Fruit fly (Drosophila melanogaster): Measurements from ENCODE around the gene CG9008.

Gene CG9008

DNA sequence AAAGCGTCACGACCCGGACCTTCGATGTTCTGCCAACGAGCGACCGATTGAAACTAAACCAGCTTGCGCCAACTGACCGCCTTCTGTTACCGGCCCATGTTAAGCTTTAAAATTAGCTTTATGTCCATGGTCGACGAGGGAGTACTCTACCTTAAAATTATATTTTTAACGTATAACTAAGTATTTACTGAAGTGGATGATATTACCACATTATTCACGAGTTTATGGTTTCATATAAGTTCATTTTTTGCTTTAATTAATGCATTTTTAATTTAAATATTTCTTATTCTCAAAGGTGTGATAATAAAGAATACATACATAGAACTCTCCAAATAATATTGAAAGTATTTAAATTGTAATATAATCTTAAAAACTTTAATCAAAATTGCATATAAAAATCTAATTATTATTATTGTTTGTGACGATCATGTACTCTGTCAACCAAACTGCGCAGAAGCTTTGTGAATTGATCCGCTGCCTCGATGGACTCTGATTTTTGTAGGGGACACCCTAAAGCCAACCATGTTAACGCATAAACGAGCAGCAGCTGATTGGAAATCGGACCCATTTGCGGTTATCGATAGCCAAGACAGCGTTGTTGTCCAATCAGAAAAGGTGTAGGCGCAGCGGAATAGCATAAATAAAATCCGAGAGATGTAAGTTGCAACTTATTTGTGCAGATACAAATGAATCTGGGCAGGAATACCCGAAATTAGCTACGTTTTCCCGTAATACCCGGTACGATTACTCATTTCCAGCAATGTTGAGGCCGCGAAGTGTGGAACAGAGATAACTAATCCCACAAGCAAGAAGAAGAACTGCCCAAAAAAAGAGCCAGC is at the start of gene CG9008, which contains the start of gene p38b (continued):
- TF ChIP-seq CG34406 (GFP tag; optimal IDR thresholded peaks at IDR 0.05) = peak; percentile 85
- TF ChIP-seq net (GFP tag; optimal IDR thresholded peaks at IDR 0.05) = peak; percentile 76
- peak; percentile 86 for TF ChIP-seq CG6808 (GFP tag; optimal IDR thresholded peaks at IDR 0.05)
- peak; percentile 39 for TF ChIP-seq dac (GFP tag; optimal IDR thresholded peaks at IDR 0.05)
- peak; percentile 89 for TF ChIP-seq esn (GFP tag; optimal IDR thresholded peaks at IDR 0.05)
- peak; percentile 60 for TF ChIP-seq CG31627 (GFP tag; optimal IDR thresholded peaks at IDR 0.05)
- peak; percentile 68 for TF ChIP-seq Eip75B (GFP tag; optimal IDR thresholded peaks at IDR 0.05)
- TF ChIP-seq Ets96B (tag; optimal IDR thresholded peaks at IDR 0.05) = peak; percentile 88
- peak; percentile 56 for TF ChIP-seq Hr39 (GFP tag; optimal IDR thresholded peaks at IDR 0.05)
- TF ChIP-seq achi (GFP tag; optimal IDR thresholded peaks at IDR 0.05) = peak; percentile 79

DNA sequence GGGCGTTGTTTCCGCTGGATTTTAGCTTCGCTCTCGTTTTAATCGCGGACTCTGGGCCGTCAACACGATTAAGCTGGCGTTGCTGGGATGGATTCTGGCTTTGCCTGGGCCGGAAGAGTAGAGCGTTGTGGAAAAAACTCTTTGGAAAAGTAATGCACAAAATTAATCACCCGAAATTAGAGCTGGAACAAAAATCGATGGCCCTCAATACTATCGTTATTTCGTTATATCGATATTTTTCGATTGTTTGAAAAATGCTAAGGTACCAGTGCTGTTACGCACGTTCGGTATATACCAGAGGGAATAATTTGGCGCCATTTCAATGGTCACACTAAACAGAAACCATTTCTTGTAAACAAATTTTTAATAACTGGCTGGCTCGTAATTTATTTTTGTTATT is 49.6 kb upstream of the CG9008 start, which contains the start of the genes Arpc1 and Orc5:
Gene Arpc1, minus strand, starts transcription at position 202 of the 400 bp plus-strand sequence.
Gene Orc5, plus strand, starts transcription at position 298 of the 400 bp plus-strand sequence.
- TF ChIP-seq CG6163 (GFP tag; IDR thresholded peaks at IDR 0.05) = no peak
- TF ChIP-seq CG15336 (GFP tag; IDR thresholded peaks at IDR 0.05) = no peak
- TF ChIP-seq lz (GFP tag; optimal IDR thresholded peaks at IDR 0.05) = no peak
- no peak for TF ChIP-seq CG10631 (GFP tag; optimal IDR thresholded peaks at IDR 0.05)
- no peak for TF ChIP-seq spab (GFP tag; optimal IDR thresholded peaks at IDR 0.05)
- no peak for TF ChIP-seq vri (GFP tag; optimal IDR thresholded peaks at IDR 0.05)
- TF ChIP-seq CG1621 (tag; optimal IDR thresholded peaks at IDR 0.05) = no peak

DNA sequence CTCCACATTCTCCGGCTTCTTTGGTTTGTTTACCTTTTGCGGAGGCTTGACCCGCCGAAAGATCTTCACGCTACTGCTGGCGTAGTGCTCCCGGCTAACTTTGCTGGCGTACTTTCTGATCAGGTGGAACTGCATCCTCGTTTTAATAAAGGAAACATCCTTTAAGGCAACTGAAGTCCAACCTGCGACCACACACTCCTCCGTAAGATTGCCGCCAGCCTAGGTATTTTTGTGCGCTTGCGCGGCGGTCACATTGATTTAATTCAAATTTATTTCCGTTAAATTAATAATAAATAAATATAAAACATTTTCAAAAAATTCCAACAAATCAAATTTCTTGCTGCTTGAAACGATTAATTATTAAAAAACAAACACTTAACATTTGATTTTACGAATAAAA is 47.6 kb upstream of the CG9008 start, which contains the start of gene PolG1:
Gene PolG1, minus strand, starts transcription at position 216 of the 400 bp plus-strand sequence.
- TF ChIP-seq CG6808 (GFP tag; optimal IDR thresholded peaks at IDR 0.05) (no peak), CG1621 (tag; optimal IDR thresholded peaks at IDR 0.05) (peak; percentile 77), Sox14 (GFP tag; optimal IDR thresholded peaks at IDR 0.05) (no peak)

- TF ChIP-seq net (GFP tag; optimal IDR thresholded peaks at IDR 0.05) = no peak
- no peak for TF ChIP-seq CG3032 (tag; optimal IDR thresholded peaks at IDR 0.05)
- TF ChIP-seq CG3919 (GFP tag; optimal IDR thresholded peaks at IDR 0.05) = no peak
- TF ChIP-seq Eip75B (GFP tag; optimal IDR thresholded peaks at IDR 0.05) = no peak
- no peak for TF ChIP-seq Hr39 (GFP tag; optimal IDR thresholded peaks at IDR 0.05)
- TF ChIP-seq CG34406 (GFP tag; optimal IDR thresholded peaks at IDR 0.05) = no peak
- no peak for TF ChIP-seq Eip78C (GFP tag)
- TF ChIP-seq cyc (GFP tag; optimal IDR thresholded peaks at IDR 0.05) = no peak
- no peak for TF ChIP-seq CG10669 (GFP tag; optimal IDR thresholded peaks at IDR 0.05)
Observed at dm6 chr2L:13820948-13821347, 41.0 kb upstream of the CG9008 start, which contains the start of gene b. Gene b, plus strand, starts transcription at chr2L:13821248.

DNA sequence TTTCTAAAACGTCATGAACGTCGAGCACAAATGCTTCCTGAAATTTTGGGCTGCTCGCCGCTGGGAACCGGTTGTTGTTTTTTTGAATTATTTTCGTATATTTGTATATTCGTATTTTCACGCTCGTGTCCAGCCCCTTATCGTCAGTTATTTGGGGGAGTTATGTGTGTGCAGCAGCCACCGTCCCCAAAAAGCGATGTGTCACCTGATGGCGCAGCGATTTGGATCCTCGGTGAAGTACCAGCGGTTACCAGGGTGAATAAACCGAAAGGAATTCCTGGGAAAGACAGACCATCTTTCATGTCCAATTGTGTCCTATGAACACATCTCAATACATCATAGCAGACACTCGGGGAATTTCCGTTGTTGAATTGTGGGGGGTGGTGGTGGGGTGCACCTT is 40.2 kb upstream of the CG9008 start:
- TF ChIP-seq Hr39 (GFP tag; optimal IDR thresholded peaks at IDR 0.05) = no peak
- no peak for TF ChIP-seq CG11294 (GFP tag; IDR thresholded peaks at IDR 0.05)

DNA sequence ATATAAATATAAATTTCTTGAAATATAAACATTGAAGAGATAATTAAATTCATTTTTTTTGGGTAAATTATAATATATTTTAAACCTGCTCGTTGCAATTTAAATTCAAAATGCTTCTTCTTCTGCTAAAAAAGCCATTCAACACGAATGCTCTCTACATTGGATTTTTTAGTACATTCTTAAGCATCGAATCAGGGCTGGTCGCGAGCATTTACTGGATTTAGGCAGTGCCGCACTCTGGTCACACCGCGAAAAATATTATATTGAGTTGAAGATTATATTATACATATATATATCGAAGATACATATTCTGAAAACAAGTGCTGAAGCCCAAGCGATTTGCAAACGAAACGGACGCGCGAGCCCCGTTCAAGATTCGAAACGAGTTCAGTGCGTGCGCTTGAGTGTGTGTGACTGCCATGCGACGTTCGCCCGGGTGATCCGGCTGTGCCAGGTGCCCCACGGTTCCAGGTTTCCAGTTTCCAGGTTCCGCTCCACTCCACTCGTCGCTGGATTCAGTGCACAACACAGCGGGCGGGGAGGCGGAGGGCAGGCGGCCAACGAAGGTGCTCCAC is 33.7 kb upstream of the CG9008 start, which contains the start of gene Sos:
Gene Sos, plus strand, starts transcription at position 213 of the 575 bp plus-strand sequence.
- TF ChIP-seq CG10669 (GFP tag; optimal IDR thresholded peaks at IDR 0.05) (no peak), CG32006 (GFP tag; optimal IDR thresholded peaks at IDR 0.05) (no peak), salr (GFP tag; optimal IDR thresholded peaks at IDR 0.05) (no peak), Eip78C (GFP tag) (no peak), CG15336 (GFP tag; IDR thresholded peaks at IDR 0.05) (no peak), Met (GFP tag; optimal IDR thresholded peaks at IDR 0.05) (no peak), spab (GFP tag; optimal IDR thresholded peaks at IDR 0.05) (no peak), Sox14 (GFP tag; optimal IDR thresholded peaks at IDR 0.05) (no peak), CG1621 (tag; optimal IDR thresholded peaks at IDR 0.05) (no peak), CG8319 (GFP tag; optimal IDR thresholded peaks at IDR 0.05) (no peak), Lpt (GFP tag; optimal IDR thresholded peaks at IDR 0.05) (no peak), CG4318 (GFP tag; optimal IDR thresholded peaks at IDR 0.05) (no peak), CG31627 (GFP tag; optimal IDR thresholded peaks at IDR 0.05) (no peak), eg (GFP tag; IDR thresholded peaks at IDR 0.05) (no peak), CG6808 (GFP tag; optimal IDR thresholded peaks at IDR 0.05) (no peak), Eip93F (GFP tag; optimal IDR thresholded peaks at IDR 0.05) (no peak)
